Worm (Caenorhabditis elegans) whole organism, L4 larva: ENCODE data around the gene D2023.1.

Experiments used
- F10B5.3 ChIP-seq: sonication (generic microtip); optimal IDR thresholded peaks from 2 replicates; lab custom pipeline; 2016; ENCODE audit warnings: mild to moderate bottlenecking, missing genetic modification characterization, missing compliant biosample characterization
- F26F4.8 ChIP-seq: fragments of 200-800 bp; sonication (Bioruptor generic); conservative IDR thresholded peaks from 2 replicates; pipeline ENCODE4 v1.3.6; 2022; ENCODE audit warnings: missing genetic modification characterization, missing compliant biosample characterization
- T20F7.1 ChIP-seq: fragments of 200-800 bp; sonication (Bioruptor generic); optimal IDR thresholded peaks from 2 replicates; lab custom pipeline; 2018; ENCODE audit warnings: mild to moderate bottlenecking, missing genetic modification characterization, missing compliant biosample characterization
- ZK337.2 ChIP-seq: fragments of 200-800 bp; sonication (Bioruptor generic); IDR thresholded peaks from 2 replicates; pipeline ENCODE4 v1.3.6; 2022; ENCODE audit warnings: missing genetic modification reagents, missing genetic modification characterization, missing compliant biosample characterization
- ZK546.5 ChIP-seq, 2 experiments: sonication (generic microtip); optimal IDR thresholded peaks; 2 replicates each; lab custom pipeline; 2017; ENCODE audit warnings: missing biosample characterization in 2 of 2, missing genetic modification characterization in 2 of 2
- aly-2 ChIP-seq: sonication (generic microtip); optimal IDR thresholded peaks from 2 replicates; lab custom pipeline; 2018; ENCODE audit warnings: missing biosample characterization, missing genetic modification characterization
- arid-1 ChIP-seq: fragments of 200-800 bp; sonication (Bioruptor generic); conservative IDR thresholded peaks from 2 replicates; pipeline ENCODE4 v1.3.6; 2022; ENCODE audit warnings: missing genetic modification reagents, missing genetic modification characterization, missing compliant biosample characterization
- ceh-20 ChIP-seq: fragments of 200-800 bp; sonication (Bioruptor generic); IDR thresholded peaks from 2 replicates; pipeline ENCODE4 v1.3.6; 2022; ENCODE audit warnings: missing genetic modification reagents, missing genetic modification characterization, missing compliant biosample characterization
- ceh-28 ChIP-seq: fragments of 150-350 bp; optimal IDR thresholded peaks from 2 replicates; lab custom pipeline; 2014; ENCODE audit warnings: missing biosample characterization, missing genetic modification reagents, missing genetic modification characterization
- ceh-62 ChIP-seq: sonication (generic microtip); optimal IDR thresholded peaks from 2 replicates; lab custom pipeline; 2017; ENCODE audit warnings: missing biosample characterization, missing genetic modification characterization
- ces-1 ChIP-seq: fragments of 150-350 bp; sonication (generic microtip); optimal IDR thresholded peaks from 4 replicates; lab custom pipeline; 2014; ENCODE audit warnings: missing biosample characterization, missing genetic modification reagents, missing genetic modification characterization
- daf-12 ChIP-seq: fragments of 150-350 bp; optimal IDR thresholded peaks from 2 replicates; lab custom pipeline; 2014; ENCODE audit warnings: missing biosample characterization, missing genetic modification reagents, missing genetic modification characterization
- dmd-8 ChIP-seq: fragments of 200-800 bp; sonication (Bioruptor generic); IDR thresholded peaks from 2 replicates; pipeline ENCODE4 v1.3.6; 2022; ENCODE audit warnings: missing genetic modification characterization, missing compliant biosample characterization
- duxl-1 ChIP-seq: sonication (generic microtip); optimal IDR thresholded peaks from 2 replicates; lab custom pipeline; 2016; ENCODE audit warnings: mild to moderate bottlenecking, missing genetic modification characterization, moderate library complexity, missing compliant biosample characterization; ENCODE audit not compliant: poor library complexity
- dve-1 ChIP-seq: sonication (generic microtip); optimal IDR thresholded peaks from 2 replicates; lab custom pipeline; 2017; ENCODE audit warnings: antibody characterized with exemption, mild to moderate bottlenecking, missing genetic modification characterization, missing compliant biosample characterization; ENCODE audit not compliant: insufficient read depth
- egl-43 ChIP-seq: fragments of 200-800 bp; sonication (Bioruptor generic); IDR thresholded peaks from 2 replicates; pipeline ENCODE4 v1.3.6; 2022; ENCODE audit warnings: missing genetic modification reagents, missing genetic modification characterization, missing compliant biosample characterization
- fkh-10 ChIP-seq: fragments of 150-350 bp; optimal IDR thresholded peaks from 2 replicates; lab custom pipeline; 2014; ENCODE audit warnings: missing biosample characterization, missing genetic modification reagents, missing genetic modification characterization
- hlh-11 ChIP-seq: fragments of 200-800 bp; sonication (Bioruptor generic); optimal IDR thresholded peaks from 2 replicates; lab custom pipeline; 2018; ENCODE audit warnings: mild to moderate bottlenecking, missing genetic modification characterization, missing compliant biosample characterization
- hmg-1.1 ChIP-seq: fragments of 200-800 bp; sonication (Bioruptor generic); IDR thresholded peaks from 2 replicates; pipeline ENCODE4 v1.3.6; 2022; ENCODE audit warnings: missing genetic modification reagents, missing genetic modification characterization, missing compliant biosample characterization
- jun-1 ChIP-seq: fragments of 150-350 bp; optimal IDR thresholded peaks from 2 replicates; lab custom pipeline; 2014; ENCODE audit warnings: missing biosample characterization, missing genetic modification reagents, missing genetic modification characterization
- lin-13 ChIP-seq: fragments of 150-350 bp; optimal IDR thresholded peaks from 2 replicates; lab custom pipeline; 2014; ENCODE audit warnings: missing biosample characterization, missing genetic modification reagents, missing genetic modification characterization
- lin-15B ChIP-seq: fragments of 150-350 bp; sonication (generic microtip); optimal IDR thresholded peaks from 3 replicates; lab custom pipeline; 2014; ENCODE audit warnings: missing biosample characterization, missing genetic modification characterization
- lsy-2 ChIP-seq, 2 experiments: fragments of 150-350 bp in 1 of 2; sonication (generic microtip) in 1 of 2; optimal IDR thresholded peaks; 2 replicates each; lab custom pipeline; 2014 to 2017; ENCODE audit warnings: missing biosample characterization in 2 of 2, missing genetic modification characterization in 2 of 2
- madf-9 ChIP-seq: fragments of 200-800 bp; sonication (Bioruptor generic); conservative IDR thresholded peaks from 2 replicates; pipeline ENCODE4 v1.3.6; 2022; ENCODE audit warnings: missing genetic modification reagents, missing genetic modification characterization, missing compliant biosample characterization
- mdt-29 ChIP-seq: fragments of 200-800 bp; sonication (Bioruptor generic); IDR thresholded peaks from 2 replicates; pipeline ENCODE4 v1.3.6; 2022; ENCODE audit warnings: missing genetic modification reagents, missing genetic modification characterization, missing compliant biosample characterization
- mep-1 ChIP-seq: fragments of 150-350 bp; sonication (generic microtip); optimal IDR thresholded peaks from 3 replicates; lab custom pipeline; 2014; ENCODE audit warnings: missing biosample characterization, missing genetic modification characterization
- mes-2 ChIP-seq: sonication (generic microtip); optimal IDR thresholded peaks from 2 replicates; lab custom pipeline; 2016; ENCODE audit warnings: missing genotype, mild to moderate bottlenecking, missing genetic modification characterization, missing compliant biosample characterization; ENCODE audit not compliant: poor library complexity, severe bottlenecking
- mxl-3 ChIP-seq: fragments of 200-800 bp; sonication (Bioruptor generic); optimal IDR thresholded peaks from 2 replicates; lab custom pipeline; 2018; ENCODE audit warnings: mild to moderate bottlenecking, missing genetic modification characterization, missing compliant biosample characterization
- nhr-11 ChIP-seq: fragments of 150-350 bp; optimal IDR thresholded peaks from 2 replicates; lab custom pipeline; 2014; ENCODE audit warnings: missing biosample characterization, missing genetic modification characterization
- nhr-28 ChIP-seq: fragments of 150-350 bp; optimal IDR thresholded peaks from 2 replicates; lab custom pipeline; 2014; ENCODE audit warnings: missing biosample characterization, missing genetic modification characterization
- nhr-41 ChIP-seq: fragments of 200-800 bp; sonication (Bioruptor generic); IDR thresholded peaks from 2 replicates; pipeline ENCODE4 v1.3.6; 2022; ENCODE audit warnings: missing genetic modification reagents, missing genetic modification characterization, missing compliant biosample characterization
- nhr-6 ChIP-seq: fragments of 150-350 bp; optimal IDR thresholded peaks from 2 replicates; lab custom pipeline; 2014; ENCODE audit warnings: missing biosample characterization, missing genetic modification characterization
- nhr-77 ChIP-seq: fragments of 150-350 bp; optimal IDR thresholded peaks from 2 replicates; lab custom pipeline; 2014; ENCODE audit warnings: missing biosample characterization, missing genetic modification characterization
- php-3 ChIP-seq: fragments of 200-800 bp; sonication (Bioruptor generic); IDR thresholded peaks from 2 replicates; pipeline ENCODE4 v1.3.6; 2022; ENCODE audit warnings: missing genetic modification reagents, missing genetic modification characterization, missing compliant biosample characterization
- sdz-12 ChIP-seq: fragments of 200-800 bp; sonication (Bioruptor generic); optimal IDR thresholded peaks from 2 replicates; lab custom pipeline; 2018; ENCODE audit warnings: mild to moderate bottlenecking, missing genetic modification characterization, missing compliant biosample characterization
- set-16 ChIP-seq: fragments of 200-800 bp; sonication (Bioruptor generic); IDR thresholded peaks from 2 replicates; pipeline ENCODE4 v1.3.6; 2022; ENCODE audit warnings: missing genetic modification reagents, missing genetic modification characterization, missing compliant biosample characterization
- spr-1 ChIP-seq: sonication (generic microtip); optimal IDR thresholded peaks from 2 replicates; lab custom pipeline; 2016; ENCODE audit warnings: mild to moderate bottlenecking, missing genetic modification characterization, missing compliant biosample characterization
- spr-3 ChIP-seq: fragments of 200-800 bp; sonication (Bioruptor generic); optimal IDR thresholded peaks from 2 replicates; lab custom pipeline; 2018; ENCODE audit warnings: mild to moderate bottlenecking, missing genetic modification characterization, missing compliant biosample characterization
- tra-1 ChIP-seq: fragments of 200-800 bp; sonication (Bioruptor generic); IDR thresholded peaks from 2 replicates; pipeline ENCODE4 v1.3.6; 2022; ENCODE audit warnings: missing genetic modification reagents, missing genetic modification characterization, missing compliant biosample characterization
- unc-62 ChIP-seq, 3 experiments: fragments of 150-350 bp in 1 of 3; sonication (generic microtip); optimal IDR thresholded peaks in 2 of 3; peaks in 1 of 3; 1 replicate in 1 of 3; 2 replicates in 2 of 3; lab custom pipeline; 2014 to 2017; ENCODE audit warnings: missing biosample characterization in 3 of 3, missing genetic modification characterization in 3 of 3, missing genetic modification reagents in 3 of 3, missing genotype in 1 of 3
- vab-7 ChIP-seq: fragments of 200-800 bp; sonication (Bioruptor generic); IDR thresholded peaks from 2 replicates; pipeline ENCODE4 v1.3.6; 2022; ENCODE audit warnings: missing genetic modification reagents, missing genetic modification characterization, missing compliant biosample characterization
- zag-1 ChIP-seq: fragments of 150-350 bp; optimal IDR thresholded peaks from 2 replicates; lab custom pipeline; 2014; ENCODE audit warnings: missing biosample characterization, missing genetic modification characterization
- zfp-2 ChIP-seq: sonication (generic microtip); optimal IDR thresholded peaks from 2 replicates; lab custom pipeline; 2016; ENCODE audit warnings: mild to moderate bottlenecking, missing genetic modification characterization, missing compliant biosample characterization
- zfp-3 ChIP-seq: fragments of 200-800 bp; sonication (Bioruptor generic); conservative IDR thresholded peaks from 2 replicates; pipeline ENCODE4 v1.3.6; 2022; ENCODE audit warnings: missing genetic modification reagents, missing genetic modification characterization, missing compliant biosample characterization

The D2023.1 gene

DNA sequence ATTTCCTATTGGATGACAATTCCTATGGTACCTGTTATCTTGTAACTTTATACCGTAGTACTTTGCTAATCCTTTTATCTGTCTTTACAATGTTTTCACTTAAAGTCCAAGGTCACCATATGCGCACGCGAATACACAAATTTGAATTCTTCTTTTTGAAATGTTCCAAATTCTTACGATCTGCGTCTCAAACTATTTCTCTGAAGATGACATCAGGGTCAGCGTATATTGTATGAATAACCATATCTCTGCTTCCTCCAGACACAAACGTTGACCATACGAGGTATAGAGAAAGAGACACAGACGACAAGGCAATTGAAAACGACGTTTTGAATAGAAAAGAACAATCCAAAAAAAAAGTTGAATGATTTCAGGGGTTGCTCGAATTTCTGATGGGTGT lies 15.4 kb upstream of the D2023.1 start:
- TF ChIP-seq ZK546.5 (tag; optimal IDR thresholded peaks at IDR 0.05; lab: Kevin White, UChicago) (no peak), zag-1 (tag; lab: Kevin White, UChicago) (no peak), hmg-1.1 (GFP tag; lab: Robert Waterston, UW) (no peak), tra-1 (GFP tag; lab: Robert Waterston, UW) (no peak), fkh-10 (GFP tag; lab: Kevin White, UChicago) (no peak), F26F4.8 (GFP tag; lab: Robert Waterston, UW) (no peak), aly-2 (tag; lab: Kevin White, UChicago) (no peak), ces-1 (GFP tag; lab: Kevin White, UChicago) (no peak), nhr-28 (tag; lab: Kevin White, UChicago) (peak; percentile 34), ZK337.2 (GFP tag; lab: Robert Waterston, UW) (no peak), sdz-12 (GFP tag; lab: Kevin White, UChicago) (no peak), mes-2 (tag; lab: Kevin White, UChicago) (no peak), hlh-11 (tag; lab: Kevin White, UChicago) (peak; percentile 5), T20F7.1 (GFP tag; lab: Kevin White, UChicago) (no peak), zfp-2 (tag; lab: Kevin White, UChicago) (no peak), ceh-62 (tag; lab: Kevin White, UChicago) (no peak), spr-3 (GFP tag; lab: Kevin White, UChicago) (no peak), nhr-41 (no peak), madf-9 (GFP tag; lab: Robert Waterston, UW) (no peak), mdt-29 (GFP tag; lab: Robert Waterston, UW) (no peak), vab-7 (GFP tag; lab: Robert Waterston, UW) (no peak), php-3 (no peak), F10B5.3 (tag; lab: Kevin White, UChicago) (no peak), lin-13 (GFP tag; lab: Kevin White, UChicago) (no peak), egl-43 (GFP tag; lab: Robert Waterston, UW) (no peak), zfp-3 (GFP tag; lab: Robert Waterston, UW) (no peak), lsy-2 (tag; optimal IDR thresholded peaks at IDR 0.05; lab: Kevin White, UChicago) (peak in 1 of 2 experiments; percentile 17), duxl-1 (no peak), nhr-11 (tag; lab: Kevin White, UChicago) (no peak), spr-1 (tag; lab: Kevin White, UChicago) (no peak), lin-15B (tag; lab: Kevin White, UChicago) (no peak), dve-1 (tag; lab: Kevin White, UChicago) (peak; percentile 57), nhr-77 (tag; lab: Kevin White, UChicago) (no peak), nhr-6 (tag; lab: Kevin White, UChicago) (no peak), ceh-28 (tag; lab: Kevin White, UChicago) (no peak), daf-12 (no peak), dmd-8 (GFP tag; lab: Robert Waterston, UW) (no peak), jun-1 (tag; lab: Kevin White, UChicago) (no peak), unc-62 (GFP tag; optimal IDR thresholded peaks at IDR 0.05 in 1 of 2; lab: Kevin White, UChicago) (peak in 1 of 2 experiments; percentile 92), unc-62 (tag; optimal IDR thresholded peaks at IDR 0.05; lab: Kevin White, UChicago) (no peak), arid-1 (GFP tag; lab: Robert Waterston, UW) (no peak), mep-1 (tag; lab: Kevin White, UChicago) (no peak), ceh-20 (no peak), set-16 (no peak), mxl-3 (GFP tag; lab: Kevin White, UChicago) (no peak)
- TF ChIP-seq, all 104 proteins: peak for 5
